Worm (Caenorhabditis elegans) whole organism, L2 larva: Measurements from ENCODE around the gene C02D5.2.

Experiments used
- C34F6.9 ChIP-seq: fragments of 150-350 bp; optimal IDR thresholded peaks from 2 replicates; lab custom pipeline; 2014; ENCODE audit warnings: missing biosample characterization, missing genetic modification characterization
- F13H6.1 ChIP-seq: sonication (generic microtip); optimal IDR thresholded peaks from 2 replicates; lab custom pipeline; 2016; ENCODE audit warnings: missing genetic modification characterization, missing compliant biosample characterization
- Y55F3AM.14 ChIP-seq: fragments of 200-800 bp; sonication (Bioruptor generic); optimal IDR thresholded peaks from 2 replicates; lab custom pipeline; 2018; ENCODE audit warnings: mild to moderate bottlenecking, missing genetic modification characterization, missing compliant biosample characterization
- aly-2 ChIP-seq: fragments of 150-350 bp; optimal IDR thresholded peaks from 2 replicates; lab custom pipeline; 2014; ENCODE audit warnings: missing biosample characterization, missing genetic modification characterization
- ceh-16 ChIP-seq: fragments of 150-350 bp; optimal IDR thresholded peaks from 2 replicates; lab custom pipeline; 2014; ENCODE audit warnings: missing biosample characterization, missing genetic modification characterization
- ceh-82 ChIP-seq: fragments of 150-350 bp; optimal IDR thresholded peaks from 2 replicates; lab custom pipeline; 2014; ENCODE audit warnings: missing biosample characterization, missing genetic modification characterization
- crh-2 ChIP-seq: sonication (generic microtip); optimal IDR thresholded peaks from 2 replicates; lab custom pipeline; 2017; ENCODE audit warnings: missing biosample characterization, missing genetic modification characterization
- egl-27 ChIP-seq: sonication (generic microtip); optimal IDR thresholded peaks from 3 replicates; lab custom pipeline; 2017; ENCODE audit warnings: missing biosample characterization, missing genetic modification reagents, missing genetic modification characterization
- elt-1 ChIP-seq: fragments of 150-350 bp; optimal IDR thresholded peaks from 2 replicates; lab custom pipeline; 2014; ENCODE audit warnings: missing biosample characterization, missing genetic modification characterization
- elt-3 ChIP-seq: sonication (generic microtip); optimal IDR thresholded peaks from 2 replicates; lab custom pipeline; 2017; ENCODE audit warnings: missing biosample characterization, missing genetic modification characterization
- fos-1 ChIP-seq: fragments of 150-350 bp; optimal IDR thresholded peaks from 2 replicates; lab custom pipeline; 2014; ENCODE audit warnings: missing biosample characterization, missing genetic modification characterization
- gmeb-1 ChIP-seq: fragments of 150-350 bp; optimal IDR thresholded peaks from 2 replicates; lab custom pipeline; 2014; ENCODE audit warnings: missing biosample characterization, missing genetic modification characterization
- lin-11 ChIP-seq: fragments of 150-350 bp; sonication (generic microtip); optimal IDR thresholded peaks from 2 replicates; lab custom pipeline; 2014; ENCODE audit warnings: missing biosample characterization, missing genetic modification characterization, inconsistent platforms, mixed read lengths
- lin-13 ChIP-seq: fragments of 150-350 bp; optimal IDR thresholded peaks from 2 replicates; lab custom pipeline; 2014; ENCODE audit warnings: missing biosample characterization, missing genetic modification reagents, missing genetic modification characterization
- lin-39 ChIP-seq: fragments of 150-350 bp; optimal IDR thresholded peaks from 2 replicates; lab custom pipeline; 2014; ENCODE audit warnings: missing biosample characterization, missing genetic modification reagents, missing genetic modification characterization
- lsy-2 ChIP-seq, 2 experiments: fragments of 150-350 bp in 1 of 2; sonication (generic microtip) in 1 of 2; optimal IDR thresholded peaks; 2 replicates each; lab custom pipeline; 2014 to 2017; ENCODE audit warnings: missing biosample characterization in 2 of 2, missing genetic modification characterization in 2 of 2
- mab-5 ChIP-seq: fragments of 150-350 bp; optimal IDR thresholded peaks from 2 replicates; lab custom pipeline; 2014; ENCODE audit warnings: missing biosample characterization, missing genetic modification characterization
- mdl-1 ChIP-seq, 2 experiments: fragments of 150-350 bp in 1 of 2; sonication (generic microtip) in 1 of 2; optimal IDR thresholded peaks; 2 replicates each; lab custom pipeline; 2017; ENCODE audit warnings: missing biosample characterization in 2 of 2, missing genetic modification characterization in 2 of 2
- nhr-129 ChIP-seq: fragments of 150-350 bp; optimal IDR thresholded peaks from 2 replicates; lab custom pipeline; 2014; ENCODE audit warnings: missing biosample characterization, missing genetic modification characterization
- nhr-21 ChIP-seq: fragments of 150-350 bp; optimal IDR thresholded peaks from 2 replicates; lab custom pipeline; 2014; ENCODE audit warnings: missing biosample characterization, missing genetic modification characterization
- nhr-237 ChIP-seq: fragments of 150-350 bp; optimal IDR thresholded peaks from 2 replicates; lab custom pipeline; 2014; ENCODE audit warnings: missing biosample characterization, missing genetic modification characterization
- nhr-25 ChIP-seq: fragments of 150-350 bp; sonication (generic microtip); optimal IDR thresholded peaks from 3 replicates; lab custom pipeline; 2014; ENCODE audit warnings: missing biosample characterization, missing genetic modification characterization
- nhr-6 ChIP-seq: fragments of 150-350 bp; optimal IDR thresholded peaks from 2 replicates; lab custom pipeline; 2014; ENCODE audit warnings: missing biosample characterization, missing genetic modification characterization
- peb-1 ChIP-seq: fragments of 150-350 bp; optimal IDR thresholded peaks from 2 replicates; lab custom pipeline; 2014; ENCODE audit warnings: missing biosample characterization, missing genetic modification characterization
- skn-1 ChIP-seq: sonication (generic microtip); optimal IDR thresholded peaks from 2 replicates; lab custom pipeline; 2017; ENCODE audit warnings: missing biosample characterization, missing genetic modification characterization
- sma-9 ChIP-seq, 2 experiments: fragments of 150-350 bp in 1 of 2; sonication (generic microtip) in 1 of 2; optimal IDR thresholded peaks; 2 replicates each; lab custom pipeline; 2014 to 2016; ENCODE audit warnings: missing genetic modification characterization in 2 of 2, mild to moderate bottlenecking in 1 of 2, missing biosample characterization in 1 of 2, missing compliant biosample characterization in 1 of 2, missing genetic modification reagents in 1 of 2, moderate library complexity in 1 of 2
- unc-39 ChIP-seq: fragments of 150-350 bp; optimal IDR thresholded peaks from 2 replicates; lab custom pipeline; 2014; ENCODE audit warnings: missing biosample characterization, missing genetic modification characterization
- unc-55 ChIP-seq: fragments of 150-350 bp; sonication (generic microtip); optimal IDR thresholded peaks from 3 replicates; lab custom pipeline; 2014; ENCODE audit warnings: missing biosample characterization, missing genetic modification reagents, missing genetic modification characterization
- unc-62 ChIP-seq: fragments of 150-350 bp; optimal IDR thresholded peaks from 2 replicates; lab custom pipeline; 2014; ENCODE audit warnings: missing biosample characterization, missing genetic modification reagents, missing genetic modification characterization
- ztf-1 ChIP-seq: fragments of 200-800 bp; sonication (Bioruptor generic); conservative IDR thresholded peaks from 2 replicates; pipeline ENCODE4 v1.3.6; 2022; ENCODE audit warnings: missing genetic modification characterization, missing compliant biosample characterization

Gene C02D5.2

DNA sequence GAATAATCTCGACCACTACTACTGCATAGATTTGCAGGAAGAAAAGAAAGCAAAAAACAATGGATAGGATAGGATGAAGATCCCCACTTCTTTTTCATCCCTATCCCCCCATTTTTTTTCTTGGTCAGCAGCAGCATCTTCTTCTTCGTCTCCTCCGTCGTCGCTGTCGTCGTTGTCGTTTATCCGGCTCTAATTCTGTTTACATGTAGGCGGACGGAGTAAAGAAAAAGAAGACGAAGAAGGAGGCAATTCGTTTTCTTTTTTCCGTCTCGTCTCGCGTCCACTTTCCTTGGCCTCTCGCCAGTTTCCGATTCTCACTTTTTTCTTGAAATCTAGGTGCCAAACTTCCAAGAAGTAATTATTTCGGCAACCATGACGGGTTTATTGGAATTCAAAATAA, 45.4 kb upstream of the C02D5.2 start:
- TF ChIP-seq ztf-1 (GFP tag; lab: Robert Waterston, UW) (no peak), unc-55 (GFP tag; lab: Kevin White, UChicago) (peak; percentile 6), fos-1 (no peak), lsy-2 (tag; optimal IDR thresholded peaks at IDR 0.05; lab: Kevin White, UChicago) (peak in 1 of 2 experiments; percentile 3), egl-27 (no peak), crh-2 (peak; percentile 24), nhr-25 (no peak), nhr-129 (tag; lab: Kevin White, UChicago) (peak; percentile 20), F13H6.1 (tag; lab: Kevin White, UChicago) (peak; percentile 12), mab-5 (no peak), unc-62 (GFP tag; lab: Kevin White, UChicago) (no peak)

DNA sequence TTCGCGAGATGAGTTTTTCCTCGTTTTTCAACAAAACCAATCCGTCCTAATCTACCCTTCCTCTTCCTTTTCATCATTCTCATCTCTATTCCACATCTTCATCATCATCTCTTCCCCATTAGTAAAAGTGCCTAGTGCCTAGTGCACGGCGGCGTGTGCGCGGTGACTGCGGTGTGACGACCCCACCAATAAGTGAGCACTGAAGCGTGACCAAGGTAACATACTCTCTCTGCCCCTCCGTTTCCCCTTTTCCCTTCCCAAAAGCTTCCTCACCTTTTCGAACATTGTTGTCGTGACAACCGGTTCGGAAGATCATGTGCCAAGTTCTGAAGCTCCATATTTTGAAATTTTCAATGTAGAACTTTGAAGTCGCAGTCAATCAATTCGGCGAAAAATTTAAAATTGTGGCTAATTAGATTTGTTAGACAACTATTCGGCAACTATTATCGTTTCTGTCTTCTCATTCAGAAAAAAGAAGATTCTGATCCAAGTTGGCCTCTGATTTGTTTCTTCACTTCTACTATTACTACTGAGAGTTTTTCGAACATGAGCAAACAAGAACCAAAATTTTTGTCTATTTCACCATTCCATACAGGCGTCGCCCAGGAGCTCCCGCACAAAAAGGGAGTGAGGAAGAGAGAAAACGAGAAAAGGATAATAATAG, 44.7 kb upstream of the C02D5.2 start:
- TF ChIP-seq nhr-21 (no peak), nhr-129 (tag; lab: Kevin White, UChicago) (peak; percentile 1)

DNA sequence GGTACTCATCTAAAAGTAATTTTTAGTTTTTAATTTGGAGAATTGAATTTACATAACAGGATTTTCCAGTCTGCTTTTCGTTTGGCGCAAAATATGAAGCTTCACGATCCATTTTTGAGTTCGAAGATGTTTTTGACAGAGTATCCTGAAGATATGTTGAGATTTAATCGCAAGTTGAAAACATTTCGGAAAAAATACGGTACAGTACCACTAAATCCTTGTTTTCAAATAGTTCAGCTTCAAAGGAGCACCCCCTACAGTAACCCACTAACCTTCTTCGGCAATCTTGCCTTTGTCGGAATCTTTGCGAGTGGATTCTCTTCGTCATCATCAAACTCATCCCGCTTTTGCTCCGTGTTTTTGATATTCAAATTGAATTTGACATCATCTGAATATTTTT, 38.1 kb upstream of the C02D5.2 start:
- TF ChIP-seq aly-2 (tag; lab: Kevin White, UChicago) (no peak), peb-1 (tag; lab: Kevin White, UChicago) (no peak), ceh-16 (no peak), lin-39 (tag; lab: Kevin White, UChicago) (no peak), elt-3 (tag; lab: Kevin White, UChicago) (no peak), C34F6.9 (tag; lab: Kevin White, UChicago) (no peak), skn-1 (tag; lab: Kevin White, UChicago) (no peak), Y55F3AM.14 (GFP tag; lab: Kevin White, UChicago) (no peak), lin-11 (tag; lab: Kevin White, UChicago) (no peak), nhr-6 (tag; lab: Kevin White, UChicago) (no peak)
- TF ChIP-seq, all 48 proteins: peak for 0

DNA sequence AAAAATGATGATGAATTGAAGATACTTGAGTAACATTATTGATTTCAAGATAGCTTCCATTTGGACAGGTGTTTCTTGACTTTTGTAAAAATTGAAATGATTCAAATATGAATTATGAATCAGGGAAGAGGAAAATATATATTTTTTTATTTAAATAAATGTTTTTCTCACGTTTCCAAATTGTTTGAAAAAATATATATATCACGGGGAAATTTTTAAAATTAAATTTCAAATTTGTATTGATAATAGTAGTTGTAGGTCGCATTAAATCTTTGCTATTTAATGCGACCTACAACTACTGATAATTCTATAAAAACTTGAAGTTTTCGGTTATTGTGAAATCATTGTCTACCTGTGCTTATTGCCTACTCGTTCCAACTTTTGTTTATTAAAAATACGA, 37.2 kb upstream of the C02D5.2 start, which contains the start of gene ZC21.8:
Gene ZC21.8, minus strand, starts transcription at position 101 of the 400 bp plus-strand sequence.
- no peak for TF ChIP-seq gmeb-1 (tag; lab: Kevin White, UChicago)

DNA sequence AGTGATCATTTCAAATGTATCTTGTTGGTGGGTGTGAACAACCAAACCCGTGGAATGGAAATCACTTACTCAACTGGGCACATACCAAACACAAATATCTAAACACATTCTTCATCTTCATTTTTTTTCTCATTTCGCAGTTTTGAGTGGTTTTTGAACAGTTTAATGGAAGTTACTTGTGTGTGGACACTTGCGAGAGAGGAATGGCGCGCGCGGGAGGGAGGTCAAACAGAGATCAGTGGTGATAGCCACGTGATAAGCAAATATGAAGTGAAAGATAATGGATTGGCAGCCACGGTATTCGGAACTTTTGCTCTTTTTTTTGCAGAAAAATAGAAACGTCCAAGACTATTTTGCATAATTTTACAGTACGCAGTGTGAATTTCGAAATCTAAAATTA, 36.5 kb upstream of the C02D5.2 start:
- no peak for TF ChIP-seq nhr-237 (tag; lab: Kevin White, UChicago)
- TF ChIP-seq ceh-16: no peak
- no peak for TF ChIP-seq mdl-1 (tag; optimal IDR thresholded peaks at IDR 0.05; lab: Kevin White, UChicago)
- no peak for TF ChIP-seq unc-39 (tag; lab: Kevin White, UChicago)
- no peak for TF ChIP-seq lin-13
- TF ChIP-seq ztf-1 (GFP tag; lab: Robert Waterston, UW): no peak
- peak; percentile 5 for TF ChIP-seq sma-9 (GFP tag; optimal IDR thresholded peaks at IDR 0.05; lab: Kevin White, UChicago)
- TF ChIP-seq sma-9 (tag; optimal IDR thresholded peaks at IDR 0.05; lab: Kevin White, UChicago): no peak
- no peak for TF ChIP-seq C34F6.9 (tag; lab: Kevin White, UChicago)
- TF ChIP-seq F13H6.1 (tag; lab: Kevin White, UChicago): peak; percentile 56
- TF ChIP-seq elt-1 (tag; lab: Kevin White, UChicago): no peak
- TF ChIP-seq peb-1 (tag; lab: Kevin White, UChicago): no peak
- no peak for TF ChIP-seq Y55F3AM.14 (GFP tag; lab: Kevin White, UChicago)
- TF ChIP-seq, all 48 proteins: peak for 2

DNA sequence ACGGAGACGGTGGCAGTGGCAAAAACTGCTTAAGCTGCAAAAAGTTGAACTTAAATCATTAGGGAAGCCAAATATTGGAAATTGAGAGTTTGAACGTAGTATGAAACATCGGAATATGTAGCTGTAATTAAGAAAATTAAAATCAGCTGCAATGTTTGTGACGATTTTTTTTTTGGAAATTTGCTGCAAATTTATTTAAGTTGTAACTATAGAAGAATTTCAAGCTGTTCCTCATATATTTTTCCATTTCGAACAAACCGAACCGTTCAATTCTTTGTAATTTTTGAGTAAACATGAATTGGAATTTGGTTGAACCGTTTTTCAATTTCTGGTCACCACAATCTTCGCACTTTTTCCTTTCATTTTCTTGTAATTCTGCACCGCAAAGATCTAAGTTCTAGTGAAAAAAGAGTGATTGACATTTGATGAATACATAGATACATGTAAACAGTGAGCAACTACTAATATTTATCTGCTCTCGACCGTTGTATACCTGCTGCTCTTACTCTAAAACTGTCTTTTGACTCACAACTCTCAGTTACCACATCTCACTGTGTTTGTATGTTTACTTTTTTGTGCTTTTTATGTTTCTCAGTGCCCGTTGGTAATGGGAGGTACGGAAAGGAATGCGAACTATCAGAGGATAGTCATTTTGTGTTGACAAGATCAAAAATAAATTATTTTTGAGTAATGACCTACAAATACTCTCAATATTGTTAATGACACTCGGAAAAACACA, 35.3 kb upstream of the C02D5.2 start:
- TF ChIP-seq ceh-82 (tag; lab: Kevin White, UChicago) (no peak), nhr-25 (no peak)
